Fruit fly (Drosophila melanogaster): ENCODE measurements around the gene MICU1.

The MICU1 gene

dm6 chr2L:7133506-7134270 is 48.3 kb upstream of the MICU1 start (continued):
- TF ChIP-seq fd64A (GFP tag; optimal IDR thresholded peaks at IDR 0.05), result peak; percentile 22
- TF ChIP-seq CG6791 (GFP tag; IDR thresholded peaks at IDR 0.05; ENCODE audit: partially characterized antibody), result peak; percentile 59; the same call in 2 of the 3 replicates
- no peak for TF ChIP-seq CG10274 (GFP tag; optimal IDR thresholded peaks at IDR 0.05)
- no peak for TF ChIP-seq Nf-YC (tag; optimal IDR thresholded peaks at IDR 0.05)
- TF ChIP-seq Gug (GFP tag; IDR thresholded peaks at IDR 0.05), result no peak
- TF ChIP-seq da (GFP tag; optimal IDR thresholded peaks at IDR 0.05), result no peak
- no peak for TF ChIP-seq Bdp1 (GFP tag; optimal IDR thresholded peaks at IDR 0.05)

dm6 chr2L:7135069-7135468 is 47.0 kb upstream of the MICU1 start:
- peak; percentile 22 for TF ChIP-seq wek (GFP tag; optimal IDR thresholded peaks at IDR 0.05)
- TF ChIP-seq sqz (GFP tag; optimal IDR thresholded peaks at IDR 0.05), result peak; percentile 22
- TF ChIP-seq knrl (GFP tag; IDR thresholded peaks at IDR 0.05; ENCODE audit: partially characterized antibody), result no peak
- TF ChIP-seq Elba2 (GFP tag; optimal IDR thresholded peaks at IDR 0.05), result no peak
- TF ChIP-seq CG42726 (GFP tag; IDR thresholded peaks at IDR 0.05; ENCODE audit: partially characterized antibody), result no peak
- no peak for TF ChIP-seq CG7745 (tag; optimal IDR thresholded peaks at IDR 0.05)
- TF ChIP-seq ftz-f1 (GFP tag; optimal IDR thresholded peaks at IDR 0.05), result no peak
- peak; percentile 82 for TF ChIP-seq PHDP (tag; optimal IDR thresholded peaks at IDR 0.05)
- TF ChIP-seq Tbp (GFP tag; optimal IDR thresholded peaks at IDR 0.05), result no peak
- TF ChIP-seq pb (GFP tag; optimal IDR thresholded peaks at IDR 0.05), result peak; percentile 51
- peak in 1 of 3 experiments; percentile 66 for TF ChIP-seq lola (GFP tag; optimal IDR thresholded peaks at IDR 0.05)
- peak; percentile 80 for TF ChIP-seq NC2β (GFP tag; optimal IDR thresholded peaks at IDR 0.05)
- TF ChIP-seq CG6654 (GFP tag; optimal IDR thresholded peaks at IDR 0.05), result peak; percentile 35
- TF ChIP-seq Neu2 (GFP tag; optimal IDR thresholded peaks at IDR 0.05; ENCODE audit: borderline replicate concordance), result no peak
- TF ChIP-seq Hsf (GFP tag; optimal IDR thresholded peaks at IDR 0.05), result peak; percentile 74
- no peak for TF ChIP-seq CG7928 (GFP tag; optimal IDR thresholded peaks at IDR 0.05)
- TF ChIP-seq Awh (GFP tag; IDR thresholded peaks at IDR 0.05), result peak; percentile 57; the same call in 1 of the 2 replicates
- peak; percentile 56 for TF ChIP-seq CG9437 (GFP tag; optimal IDR thresholded peaks at IDR 0.05)
- peak; percentile 43 for TF ChIP-seq cato (GFP tag; optimal IDR thresholded peaks at IDR 0.05; ENCODE audit: borderline replicate concordance)
- TF ChIP-seq Ravus (GFP tag; IDR thresholded peaks at IDR 0.05), result peak; percentile 5
- TF ChIP-seq CG6854 (GFP tag; optimal IDR thresholded peaks at IDR 0.05), result no peak
- TF ChIP-seq trem (tag; optimal IDR thresholded peaks at IDR 0.05), result peak; percentile 15
- TF ChIP-seq eyg (GFP tag; optimal IDR thresholded peaks at IDR 0.05), result peak; percentile 39
- peak; percentile 77; the same call in 2 of the 3 replicates for TF ChIP-seq ase (GFP tag; IDR thresholded peaks at IDR 0.05)
- no peak for TF ChIP-seq CG8478 (optimal IDR thresholded peaks at IDR 0.05)
- TF ChIP-seq dpn (GFP tag; optimal IDR thresholded peaks at IDR 0.05), result peak; percentile 72 to 74
- no peak for TF ChIP-seq CG7987 (GFP tag; optimal IDR thresholded peaks at IDR 0.05)
- peak; percentile 38 for TF ChIP-seq sima (GFP tag; optimal IDR thresholded peaks at IDR 0.05)
- peak; percentile 38 for TF ChIP-seq CG18764 (GFP tag; optimal IDR thresholded peaks at IDR 0.05)
- peak; percentile 90 for TF ChIP-seq gem (tag; optimal IDR thresholded peaks at IDR 0.05)
- TF ChIP-seq CG11456 (GFP tag; IDR thresholded peaks at IDR 0.05), result peak; percentile 71; the same call in 1 of the 3 replicates
- peak; percentile 41 for TF ChIP-seq CG1792 (GFP tag; optimal IDR thresholded peaks at IDR 0.05)
- no peak for TF ChIP-seq MESR4 (GFP tag; optimal IDR thresholded peaks at IDR 0.05)
- TF ChIP-seq CG17328 (GFP tag; IDR thresholded peaks at IDR 0.05), result peak; percentile 85
- TF ChIP-seq fd102C (GFP tag; optimal IDR thresholded peaks at IDR 0.05), result peak; percentile 41
- no peak for TF ChIP-seq CG1233 (GFP tag; optimal IDR thresholded peaks at IDR 0.05)
- peak; percentile 24 for TF ChIP-seq CrebB (tag; optimal IDR thresholded peaks at IDR 0.05)
- TF ChIP-seq otp (GFP tag; IDR thresholded peaks at IDR 0.05), result peak; percentile 90
- TF ChIP-seq CG4282 (GFP tag; optimal IDR thresholded peaks at IDR 0.05), result no peak
- no peak for TF ChIP-seq D19B (GFP tag; optimal IDR thresholded peaks at IDR 0.05)
- no peak for TF ChIP-seq CG9797 (GFP tag; optimal IDR thresholded peaks at IDR 0.05)
